Worm (Caenorhabditis elegans) whole organism, L1 larva: ENCODE data around the gene cyp-32A1.

ENCODE experiments used
- ama-1 ChIP-seq: fragments of 150-350 bp; optimal IDR thresholded peaks from 2 replicates; lab custom pipeline; 2014
- hpl-2 ChIP-seq: fragments of 150-350 bp; optimal IDR thresholded peaks from 2 replicates; lab custom pipeline; 2014; ENCODE audit warnings: missing biosample characterization, missing genetic modification reagents, missing genetic modification characterization
- lin-15B ChIP-seq: fragments of 150-350 bp; sonication (generic microtip); optimal IDR thresholded peaks from 3 replicates; lab custom pipeline; 2014; ENCODE audit warnings: missing biosample characterization, missing genetic modification characterization
- mep-1 ChIP-seq: fragments of 150-350 bp; optimal IDR thresholded peaks from 2 replicates; lab custom pipeline; 2014; ENCODE audit warnings: missing biosample characterization, missing genetic modification characterization
- nhr-11 ChIP-seq: fragments of 150-350 bp; optimal IDR thresholded peaks from 2 replicates; lab custom pipeline; 2014; ENCODE audit warnings: missing biosample characterization, missing genetic modification characterization
- nhr-19 ChIP-seq: fragments of 200-800 bp; sonication (Bioruptor generic); conservative IDR thresholded peaks from 2 replicates; pipeline ENCODE4 v1.3.6; 2022; ENCODE audit warnings: missing genetic modification characterization, missing compliant biosample characterization
- nhr-76 ChIP-seq: sonication (generic microtip); optimal IDR thresholded peaks from 2 replicates; lab custom pipeline; 2017; ENCODE audit warnings: missing biosample characterization, missing genetic modification characterization
- unc-62 ChIP-seq: fragments of 150-350 bp; optimal IDR thresholded peaks from 2 replicates; lab custom pipeline; 2014; ENCODE audit warnings: missing biosample characterization, missing genetic modification reagents, missing genetic modification characterization
- ztf-11 ChIP-seq, 2 experiments: sonication (generic microtip); optimal IDR thresholded peaks; 2 replicates each; lab custom pipeline; 2016 to 2017; ENCODE audit warnings: missing genetic modification characterization in 2 of 2, missing biosample characterization in 1 of 2, missing compliant biosample characterization in 1 of 2

- TF ChIP-seq mep-1 (tag; lab: Kevin White, UChicago) (no peak), hpl-2 (GFP tag; lab: Kevin White, UChicago) (no peak), lin-15B (tag; lab: Kevin White, UChicago) (no peak), nhr-19 (no peak), ztf-11 (tag; optimal IDR thresholded peaks at IDR 0.05; lab: Kevin White, UChicago) (no peak), nhr-11 (tag; lab: Kevin White, UChicago) (no peak), ama-1 (lab: Kevin White, UChicago) (peak; percentile 52), unc-62 (GFP tag; lab: Kevin White, UChicago) (no peak), nhr-76 (tag; lab: Kevin White, UChicago) (no peak)
These were observed 48.3 kb upstream of the cyp-32A1 start for ce11 chrV:7733240-7733765.
